Fruit fly (Drosophila melanogaster): ENCODE results near the gene disco-r.

Gene disco-r

DNA sequence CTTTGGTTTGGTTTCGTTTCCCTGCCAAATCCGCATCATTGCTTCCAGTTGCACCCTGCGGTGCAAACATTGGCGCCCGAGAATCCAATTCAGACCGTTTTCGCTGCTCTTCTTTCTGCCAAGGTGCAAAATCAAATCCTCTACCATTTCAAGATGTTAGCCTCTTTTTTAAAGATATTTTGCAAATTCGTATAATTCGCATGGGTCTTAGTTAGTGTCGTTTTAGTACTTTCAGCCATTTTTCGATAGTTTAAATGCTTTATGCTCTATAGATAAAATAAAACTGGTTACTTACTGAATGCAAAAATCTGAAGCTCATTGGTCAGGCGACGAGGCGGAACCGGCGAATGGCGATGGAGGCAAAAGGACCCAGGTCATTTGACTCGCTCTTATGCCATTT lies 37.1 kb downstream of the disco-r start (continued):
- TF ChIP-seq OdsH (GFP tag; optimal IDR thresholded peaks at IDR 0.05), result no peak
- no peak for TF ChIP-seq usp (GFP tag; optimal IDR thresholded peaks at IDR 0.05)
- no peak for TF ChIP-seq Jra (GFP tag; optimal IDR thresholded peaks at IDR 0.05)
- TF ChIP-seq foxo (GFP tag; optimal IDR thresholded peaks at IDR 0.05), result peak in 1 of 2 experiments; percentile 38
- TF ChIP-seq psq (GFP tag; optimal IDR thresholded peaks at IDR 0.05), result peak; percentile 3
- no peak for TF ChIP-seq pan (optimal IDR thresholded peaks at IDR 0.05)
- peak; percentile 7 for TF ChIP-seq h (GFP tag; optimal IDR thresholded peaks at IDR 0.05)

DNA sequence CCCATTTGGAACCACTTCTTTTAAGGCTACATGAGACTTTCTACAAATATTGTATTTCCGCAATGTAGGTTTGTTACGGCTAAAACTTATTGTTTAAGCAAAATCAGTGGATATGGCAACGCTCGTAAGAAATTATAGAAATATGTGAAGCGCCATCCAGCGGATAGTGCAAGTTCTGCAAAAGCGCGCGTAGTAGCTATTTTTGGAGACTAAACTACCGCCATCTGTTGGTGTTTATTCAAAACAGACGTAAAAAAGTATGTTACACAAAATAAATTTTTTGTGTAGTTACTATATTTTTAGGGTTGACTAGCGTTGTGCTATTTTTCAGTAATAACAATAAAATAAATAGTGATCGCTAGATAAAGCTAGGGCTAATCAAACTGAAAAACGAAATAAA lies 43.1 kb downstream of the disco-r start:
- TF ChIP-seq Sp1 (GFP tag; optimal IDR thresholded peaks at IDR 0.05) (no peak), Hr78 (GFP tag; optimal IDR thresholded peaks at IDR 0.05) (no peak), pan (optimal IDR thresholded peaks at IDR 0.05) (no peak), Abd-B (GFP tag; optimal IDR thresholded peaks at IDR 0.05) (no peak), psq (GFP tag; optimal IDR thresholded peaks at IDR 0.05) (no peak), Dif (GFP tag; optimal IDR thresholded peaks at IDR 0.05; ENCODE audit: partially characterized antibody) (no peak), Mio (GFP tag; optimal IDR thresholded peaks at IDR 0.05) (no peak), tai (GFP tag; optimal IDR thresholded peaks at IDR 0.05) (no peak), Dfd (GFP tag; optimal IDR thresholded peaks at IDR 0.05) (no peak), h (GFP tag; optimal IDR thresholded peaks at IDR 0.05) (no peak), jim (GFP tag; optimal IDR thresholded peaks at IDR 0.05) (no peak), N (GFP tag; optimal IDR thresholded peaks at IDR 0.05) (no peak), Myc (optimal IDR thresholded peaks at IDR 0.05) (peak; percentile 87), lola (GFP tag; optimal IDR thresholded peaks at IDR 0.05) (no peak), br (GFP tag; optimal IDR thresholded peaks at IDR 0.05) (peak; percentile 2), dsf (GFP tag; optimal IDR thresholded peaks at IDR 0.05; ENCODE audit: borderline replicate concordance) (no peak), OdsH (GFP tag; optimal IDR thresholded peaks at IDR 0.05) (peak; percentile 19), fru (GFP tag; optimal IDR thresholded peaks at IDR 0.05) (peak; percentile 50), Hnf4 (GFP tag; optimal IDR thresholded peaks at IDR 0.05) (peak; percentile 54), ey (GFP tag; optimal IDR thresholded peaks at IDR 0.05) (peak; percentile 18), Hr83 (GFP tag; optimal IDR thresholded peaks at IDR 0.05; ENCODE audit: poor library complexity, severe bottlenecking) (peak; percentile 65), CG32264 (GFP tag; optimal IDR thresholded peaks at IDR 0.05) (no peak), rgr (GFP tag; optimal IDR thresholded peaks at IDR 0.05) (peak; percentile 6), foxo (GFP tag; optimal IDR thresholded peaks at IDR 0.05) (peak in 1 of 2 experiments; percentile 57), CrebA (GFP tag; optimal IDR thresholded peaks at IDR 0.05; ENCODE audit: borderline replicate concordance) (no peak), woc (GFP tag; optimal IDR thresholded peaks at IDR 0.05) (no peak), Rel (GFP tag; optimal IDR thresholded peaks at IDR 0.05) (no peak), Rel (tag; optimal IDR thresholded peaks at IDR 0.05) (no peak), usp (GFP tag; optimal IDR thresholded peaks at IDR 0.05) (no peak), sv (GFP tag; optimal IDR thresholded peaks at IDR 0.05) (no peak)

- TF ChIP-seq foxo (GFP tag; optimal IDR thresholded peaks at IDR 0.05) (peak in 1 of 2 experiments; percentile 90), pan (optimal IDR thresholded peaks at IDR 0.05) (no peak), sage (GFP tag; optimal IDR thresholded peaks at IDR 0.05) (peak; percentile 88), Jra (GFP tag; optimal IDR thresholded peaks at IDR 0.05) (peak; percentile 69), Abd-B (GFP tag; optimal IDR thresholded peaks at IDR 0.05) (no peak), Hr78 (GFP tag; optimal IDR thresholded peaks at IDR 0.05) (no peak), Dfd (GFP tag; optimal IDR thresholded peaks at IDR 0.05) (peak; percentile 54), dsf (GFP tag; optimal IDR thresholded peaks at IDR 0.05; ENCODE audit: borderline replicate concordance) (peak; percentile 55), CG32264 (GFP tag; optimal IDR thresholded peaks at IDR 0.05) (no peak), dl (GFP tag; optimal IDR thresholded peaks at IDR 0.05; ENCODE audit: insufficient read depth in 1 of 2, partially characterized antibody in 2 of 2) (peak in 1 of 2 experiments; percentile 32), lola (GFP tag; optimal IDR thresholded peaks at IDR 0.05) (no peak), Sp1 (GFP tag; optimal IDR thresholded peaks at IDR 0.05) (peak; percentile 95), woc (GFP tag; optimal IDR thresholded peaks at IDR 0.05) (peak; percentile 74), ey (GFP tag; optimal IDR thresholded peaks at IDR 0.05) (peak; percentile 92), OdsH (GFP tag; optimal IDR thresholded peaks at IDR 0.05) (peak; percentile 89), Hr83 (GFP tag; optimal IDR thresholded peaks at IDR 0.05; ENCODE audit: poor library complexity, severe bottlenecking) (no peak), tai (GFP tag; optimal IDR thresholded peaks at IDR 0.05) (peak; percentile 89), brk (GFP tag; optimal IDR thresholded peaks at IDR 0.05) (peak; percentile 89), usp (GFP tag; optimal IDR thresholded peaks at IDR 0.05) (no peak), CG9705 (GFP tag; optimal IDR thresholded peaks at IDR 0.05) (peak; percentile 93), sv (GFP tag; optimal IDR thresholded peaks at IDR 0.05) (peak; percentile 91), psq (GFP tag; optimal IDR thresholded peaks at IDR 0.05) (peak; percentile 85), N (GFP tag; optimal IDR thresholded peaks at IDR 0.05) (no peak), Dif (GFP tag; optimal IDR thresholded peaks at IDR 0.05; ENCODE audit: partially characterized antibody) (peak; percentile 26), Rel (GFP tag; optimal IDR thresholded peaks at IDR 0.05) (peak; percentile 65), Rel (tag; optimal IDR thresholded peaks at IDR 0.05) (peak; percentile 69), jim (GFP tag; optimal IDR thresholded peaks at IDR 0.05) (no peak), Vsx2 (GFP tag; optimal IDR thresholded peaks at IDR 0.05; ENCODE audit: partially characterized antibody) (no peak), CrebA (GFP tag; optimal IDR thresholded peaks at IDR 0.05; ENCODE audit: borderline replicate concordance) (peak; percentile 31), h (GFP tag; optimal IDR thresholded peaks at IDR 0.05) (peak; percentile 94), HLH106 (tag; optimal IDR thresholded peaks at IDR 0.05) (peak; percentile 97), Myc (optimal IDR thresholded peaks at IDR 0.05) (no peak), dmrt93B (GFP tag; optimal IDR thresholded peaks at IDR 0.05) (peak; percentile 94), Mio (GFP tag; optimal IDR thresholded peaks at IDR 0.05) (peak; percentile 21), rgr (GFP tag; optimal IDR thresholded peaks at IDR 0.05) (peak; percentile 93), br (GFP tag; optimal IDR thresholded peaks at IDR 0.05) (peak; percentile 94), Hnf4 (GFP tag; optimal IDR thresholded peaks at IDR 0.05) (peak; percentile 91), fru (GFP tag; optimal IDR thresholded peaks at IDR 0.05) (peak; percentile 84), GATAd (GFP tag; optimal IDR thresholded peaks at IDR 0.05) (peak; percentile 32)
Observed at dm6 chrX:16104738-16105426, 43.9 kb downstream of the disco-r start, which contains the start of the genes CG42353 and CG42354. Gene CG42353 (minus strand): TSS chrX:16104946. Gene CG42354 (minus strand): TSS chrX:16104946.
